Fruit fly (Drosophila melanogaster): ENCODE data around the gene Med.

Gene Med

DNA sequence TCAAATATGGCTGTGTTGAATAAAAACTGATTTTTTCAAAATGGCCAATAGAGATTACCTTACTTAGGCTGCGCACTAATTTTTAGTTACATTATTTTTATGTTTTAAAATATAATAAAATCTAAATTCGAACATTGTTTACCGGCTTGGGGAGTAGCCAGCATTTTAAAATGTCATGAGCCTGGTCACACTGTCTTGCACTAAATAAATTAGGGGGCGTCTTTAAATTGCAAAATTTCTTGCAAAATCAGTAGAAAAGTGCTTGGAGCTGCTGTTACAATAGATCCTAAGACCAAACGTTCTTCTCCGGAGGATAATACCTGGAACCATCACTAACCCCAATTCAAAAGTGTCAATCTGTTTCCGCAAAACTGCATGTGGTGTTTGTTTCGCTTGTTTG, 7.0 kb downstream of the Med start, which contains the start of gene pasha (continued):
- TF ChIP-seq chm (GFP tag; IDR thresholded peaks at IDR 0.05) (no peak), sob (GFP tag; IDR thresholded peaks at IDR 0.05) (no peak), row (GFP tag; IDR thresholded peaks at IDR 0.05) (peak; percentile 36; the same call in 2 of the 3 replicates), CG14710 (tag; optimal IDR thresholded peaks at IDR 0.05) (peak; percentile 19), CG2199 (GFP tag; IDR thresholded peaks at IDR 0.05) (no peak), CG12155 (GFP tag; optimal IDR thresholded peaks at IDR 0.05) (no peak), CkIIα-i1 (GFP tag; IDR thresholded peaks at IDR 0.05) (no peak), CG7963 (GFP tag; IDR thresholded peaks at IDR 0.05; ENCODE audit: partially characterized antibody) (no peak), chinmo (GFP tag; IDR thresholded peaks at IDR 0.05; ENCODE audit: partially characterized antibody) (no peak), CG7357 (GFP tag; IDR thresholded peaks at IDR 0.05) (no peak), ac (GFP tag; optimal IDR thresholded peaks at IDR 0.05) (no peak), Tbp (GFP tag; optimal IDR thresholded peaks at IDR 0.05) (no peak), E2f2 (GFP tag; IDR thresholded peaks at IDR 0.05) (peak; percentile 65), bbx (GFP tag; IDR thresholded peaks at IDR 0.05; ENCODE audit: partially characterized antibody) (no peak), insv (GFP tag; optimal IDR thresholded peaks at IDR 0.05) (no peak), sisA (GFP tag; IDR thresholded peaks at IDR 0.05) (no peak), cwo (GFP tag; optimal IDR thresholded peaks at IDR 0.05) (no peak), bigmax (GFP tag; optimal IDR thresholded peaks at IDR 0.05) (no peak), dmrt11E (tag; optimal IDR thresholded peaks at IDR 0.05) (no peak), CG12659 (GFP tag; optimal IDR thresholded peaks at IDR 0.05) (peak; percentile 1), CoRest (tag; optimal IDR thresholded peaks at IDR 0.05) (no peak), gce (GFP tag; IDR thresholded peaks at IDR 0.05) (no peak), CG16863 (GFP tag; optimal IDR thresholded peaks at IDR 0.05) (no peak), pzg (GFP tag; optimal IDR thresholded peaks at IDR 0.05) (peak; percentile 35), CG2712 (tag; optimal IDR thresholded peaks at IDR 0.05) (peak; percentile 9), C15 (GFP tag; IDR thresholded peaks at IDR 0.05) (no peak), CG12219 (GFP tag; optimal IDR thresholded peaks at IDR 0.05) (no peak), CG12942 (GFP tag; optimal IDR thresholded peaks at IDR 0.05) (no peak), trem (tag; optimal IDR thresholded peaks at IDR 0.05) (peak; percentile 2), gem (tag; optimal IDR thresholded peaks at IDR 0.05) (no peak), Aef1 (GFP tag; IDR thresholded peaks at IDR 0.05) (no peak), emc (GFP tag; optimal IDR thresholded peaks at IDR 0.05) (no peak), lbe (GFP tag; optimal IDR thresholded peaks at IDR 0.05) (peak; percentile 3), Ets97D (GFP tag; optimal IDR thresholded peaks at IDR 0.05) (no peak), CG7987 (GFP tag; optimal IDR thresholded peaks at IDR 0.05) (no peak), org-1 (GFP tag; optimal IDR thresholded peaks at IDR 0.05) (no peak), Dll (GFP tag; IDR thresholded peaks at IDR 0.05; ENCODE audit: partially characterized antibody) (0 out of 4 replicates have a peak, but pooled peaks have one; percentile 20), pita (GFP tag; optimal IDR thresholded peaks at IDR 0.05) (no peak), HLH4C (GFP tag; IDR thresholded peaks at IDR 0.05; ENCODE audit: partially characterized antibody) (no peak), NC2β (GFP tag; optimal IDR thresholded peaks at IDR 0.05) (no peak), CG9797 (GFP tag; optimal IDR thresholded peaks at IDR 0.05) (peak; percentile 51), MBD-R2 (GFP tag; IDR thresholded peaks at IDR 0.05) (peak; percentile 84), CG3281 (GFP tag; optimal IDR thresholded peaks at IDR 0.05) (no peak), CG18011 (GFP tag; optimal IDR thresholded peaks at IDR 0.05) (no peak), YL-1 (GFP tag; optimal IDR thresholded peaks at IDR 0.05) (peak; percentile 53), CTCF (GFP tag; optimal IDR thresholded peaks at IDR 0.05) (peak; percentile 65), stwl (tag; optimal IDR thresholded peaks at IDR 0.05) (peak; percentile 66), D (optimal IDR thresholded peaks at IDR 0.05) (no peak), D (GFP tag; optimal IDR thresholded peaks at IDR 0.05) (no peak), Max (GFP tag; optimal IDR thresholded peaks at IDR 0.05) (no peak), BEAF-32 (GFP tag; optimal IDR thresholded peaks at IDR 0.05) (peak; percentile 10), shn (GFP tag; optimal IDR thresholded peaks at IDR 0.05) (no peak)
